Worm (Caenorhabditis elegans): ENCODE data around the gene nhr-155.

DNA sequence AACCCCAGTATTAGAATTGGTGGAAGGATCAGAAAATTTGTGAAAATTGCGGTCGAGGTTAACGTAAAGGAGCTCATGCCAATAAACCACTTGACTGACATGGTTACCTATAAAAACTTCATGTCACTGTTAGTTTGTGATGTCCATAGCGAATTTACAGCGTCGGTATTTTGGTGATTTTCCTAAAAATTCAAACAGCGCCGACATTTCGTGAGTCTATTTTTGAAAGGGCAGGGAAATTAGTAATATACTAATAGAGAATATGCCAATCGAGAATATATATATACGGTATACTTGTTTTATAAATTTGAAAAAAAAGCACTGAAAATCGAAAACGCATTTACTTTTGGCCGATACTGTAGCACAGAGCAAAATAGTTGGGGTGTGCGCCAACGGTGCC lies 16.8 kb downstream of the nhr-155 start, which contains the start of gene srx-8:
- TF ChIP-seq ama-1 (optimal IDR thresholded peaks at IDR 0.05) = no peak
- TF ChIP-seq che-1 (tag; optimal IDR thresholded peaks at IDR 0.05) = no peak
- no peak for TF ChIP-seq sox-4 (tag; optimal IDR thresholded peaks at IDR 0.05)
- TF ChIP-seq nhr-11 (tag; optimal IDR thresholded peaks at IDR 0.05) = no peak
- no peak for TF ChIP-seq C38D4.7 (GFP tag; optimal IDR thresholded peaks at IDR 0.05)
- TF ChIP-seq dmd-4 (tag; optimal IDR thresholded peaks at IDR 0.05; ENCODE audit: borderline replicate concordance) = no peak
- TF ChIP-seq hlh-13 (GFP tag; optimal IDR thresholded peaks at IDR 0.05) = no peak
- no peak for TF ChIP-seq elt-2 (tag; optimal IDR thresholded peaks at IDR 0.05)
- TF ChIP-seq hlh-8 (tag; optimal IDR thresholded peaks at IDR 0.05) = no peak

Data from whole organism, late embryonic.